Worm (Caenorhabditis elegans): ENCODE data around the gene F22F7.3.

DNA sequence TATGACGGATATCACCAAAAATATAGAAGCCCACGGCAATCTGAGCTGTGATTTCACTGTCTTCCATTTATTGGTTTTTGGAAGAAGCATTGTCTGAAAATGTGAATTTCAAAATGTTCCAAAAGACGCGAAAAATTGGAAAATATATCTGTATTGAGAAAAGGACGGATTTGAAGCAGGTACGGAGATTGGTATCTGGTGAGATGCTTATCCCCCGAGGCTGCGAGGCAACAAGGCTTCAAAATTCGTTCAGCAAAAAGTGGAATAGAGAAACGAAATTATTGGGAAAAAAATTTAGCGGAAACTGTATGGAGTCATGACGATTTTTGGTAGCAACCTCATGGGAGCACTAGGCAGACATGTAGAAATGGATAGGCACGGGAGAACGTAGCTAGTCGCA is 7.3 kb upstream of the F22F7.3 start, which contains the start of gene F36F12.1:
- TF ChIP-seq sox-2 (GFP tag; IDR thresholded peaks at IDR 0.05), result no peak
- TF ChIP-seq pha-4 (tag; optimal IDR thresholded peaks at IDR 0.05), result no peak
- TF ChIP-seq T23F11.4 (GFP tag; optimal IDR thresholded peaks at IDR 0.05), result no peak
- TF ChIP-seq ceh-31 (tag; optimal IDR thresholded peaks at IDR 0.05), result no peak
- no peak for TF ChIP-seq dmd-4 (tag; optimal IDR thresholded peaks at IDR 0.05; ENCODE audit: borderline replicate concordance)
- TF ChIP-seq nhr-11 (tag; optimal IDR thresholded peaks at IDR 0.05), result no peak
- TF ChIP-seq madf-2 (tag; optimal IDR thresholded peaks at IDR 0.05), result no peak
- no peak for TF ChIP-seq fkh-10 (GFP tag; optimal IDR thresholded peaks at IDR 0.05)
- TF ChIP-seq zip-5 (tag; optimal IDR thresholded peaks at IDR 0.05), result no peak
- no peak for TF ChIP-seq pqm-1 (tag; optimal IDR thresholded peaks at IDR 0.05)
- no peak for TF ChIP-seq hlh-15 (tag; optimal IDR thresholded peaks at IDR 0.05)
- TF ChIP-seq lin-11 (tag; optimal IDR thresholded peaks at IDR 0.05), result no peak
- TF ChIP-seq sdc-2 (tag; optimal IDR thresholded peaks at IDR 0.05), result no peak
- no peak for TF ChIP-seq ttx-3 (tag; optimal IDR thresholded peaks at IDR 0.05)

Measured in whole organism, late embryonic.